Worm (Caenorhabditis elegans) whole organism, L1 larva: Measurements from ENCODE around the gene F40G9.12.
A peak's percentile ranks its signal among the peaks of the same experiment; 100 is the strongest.

ENCODE experiments used
- C16A3.4 ChIP-seq: fragments of 150-350 bp; optimal IDR thresholded peaks from 2 replicates; lab custom pipeline; 2014; ENCODE audit warnings: missing biosample characterization, missing genetic modification characterization
- C34B4.2 ChIP-seq: sonication (generic microtip); optimal IDR thresholded peaks from 2 replicates; lab custom pipeline; 2017; ENCODE audit warnings: mild to moderate bottlenecking, missing genetic modification characterization, missing compliant biosample characterization
- F16B12.6 ChIP-seq: fragments of 150-350 bp; optimal IDR thresholded peaks from 2 replicates; lab custom pipeline; 2014; ENCODE audit warnings: missing biosample characterization, missing genetic modification characterization
- aha-1 ChIP-seq: fragments of 150-350 bp; optimal IDR thresholded peaks from 2 replicates; lab custom pipeline; 2014; ENCODE audit warnings: missing biosample characterization, missing genetic modification characterization
- ama-1 ChIP-seq: fragments of 150-350 bp; optimal IDR thresholded peaks from 2 replicates; lab custom pipeline; 2014
- blmp-1 ChIP-seq: fragments of 150-350 bp; optimal IDR thresholded peaks from 2 replicates; lab custom pipeline; 2014; ENCODE audit warnings: missing biosample characterization, missing genetic modification characterization
- ceh-8 ChIP-seq: fragments of 200-800 bp; sonication (Bioruptor generic); optimal IDR thresholded peaks from 2 replicates; lab custom pipeline; 2018; ENCODE audit warnings: mild to moderate bottlenecking, missing genetic modification characterization, moderate library complexity, missing compliant biosample characterization
- ceh-90 ChIP-seq: sonication (generic microtip); optimal IDR thresholded peaks from 2 replicates; lab custom pipeline; 2016; ENCODE audit warnings: missing genetic modification characterization, missing compliant biosample characterization
- dpl-1 ChIP-seq, 3 experiments: fragments of 150-350 bp in 2 of 3; sonication (generic microtip) in 1 of 3; optimal IDR thresholded peaks; 2 replicates each; lab custom pipeline; 2014 to 2017; ENCODE audit warnings: missing biosample characterization in 3 of 3, missing genetic modification characterization in 3 of 3, missing genetic modification reagents in 3 of 3
- efl-1 ChIP-seq, 4 experiments: fragments of 150-350 bp; optimal IDR thresholded peaks in 3 of 4; peaks in 1 of 4; 1 replicate in 1 of 4; 2 replicates in 3 of 4; lab custom pipeline; 2014; ENCODE audit warnings: missing biosample characterization in 2 of 4, missing genetic modification characterization in 2 of 4, missing genetic modification reagents in 2 of 4
- egl-27 ChIP-seq, 2 experiments: fragments of 150-350 bp in 1 of 2; sonication (generic microtip); optimal IDR thresholded peaks; 3 replicates each; lab custom pipeline; 2017 to 2018; ENCODE audit warnings: missing biosample characterization in 2 of 2, missing genetic modification characterization in 2 of 2, missing genetic modification reagents in 2 of 2
- elt-2 ChIP-seq: sonication (generic microtip); optimal IDR thresholded peaks from 2 replicates; lab custom pipeline; 2016; ENCODE audit warnings: missing genetic modification characterization, mild to moderate bottlenecking, inconsistent platforms, missing compliant biosample characterization, missing genetic modification reagents
- fos-1 ChIP-seq: fragments of 150-350 bp; optimal IDR thresholded peaks from 2 replicates; lab custom pipeline; 2014; ENCODE audit warnings: missing biosample characterization, missing genetic modification characterization
- hlh-17 ChIP-seq: fragments of 200-800 bp; sonication (Bioruptor generic); optimal IDR thresholded peaks from 2 replicates; lab custom pipeline; 2018; ENCODE audit warnings: missing genetic modification characterization, mild to moderate bottlenecking, missing compliant biosample characterization, moderate library complexity, borderline replicate concordance
- hlh-4 ChIP-seq: sonication (generic microtip); optimal IDR thresholded peaks from 2 replicates; lab custom pipeline; 2016; ENCODE audit warnings: mild to moderate bottlenecking, missing genetic modification characterization, missing compliant biosample characterization
- irx-1 ChIP-seq: sonication (generic microtip); optimal IDR thresholded peaks from 2 replicates; lab custom pipeline; 2016; ENCODE audit warnings: missing genetic modification characterization, missing compliant biosample characterization
- jun-1 ChIP-seq: fragments of 150-350 bp; optimal IDR thresholded peaks from 2 replicates; lab custom pipeline; 2014; ENCODE audit warnings: missing biosample characterization, missing genetic modification reagents, missing genetic modification characterization
- lin-15B ChIP-seq: fragments of 150-350 bp; sonication (generic microtip); optimal IDR thresholded peaks from 3 replicates; lab custom pipeline; 2014; ENCODE audit warnings: missing biosample characterization, missing genetic modification characterization
- lin-39 ChIP-seq: fragments of 150-350 bp; optimal IDR thresholded peaks from 2 replicates; lab custom pipeline; 2014; ENCODE audit warnings: missing biosample characterization, missing genetic modification reagents, missing genetic modification characterization
- nhr-11 ChIP-seq: fragments of 150-350 bp; optimal IDR thresholded peaks from 2 replicates; lab custom pipeline; 2014; ENCODE audit warnings: missing biosample characterization, missing genetic modification characterization
- nhr-12 ChIP-seq: sonication (generic microtip); optimal IDR thresholded peaks from 2 replicates; lab custom pipeline; 2017; ENCODE audit warnings: missing biosample characterization, missing genetic modification characterization
- nhr-237 ChIP-seq: fragments of 150-350 bp; optimal IDR thresholded peaks from 2 replicates; lab custom pipeline; 2014; ENCODE audit warnings: missing biosample characterization, missing genetic modification characterization
- nhr-28 ChIP-seq: fragments of 150-350 bp; optimal IDR thresholded peaks from 2 replicates; lab custom pipeline; 2014; ENCODE audit warnings: missing biosample characterization, missing genetic modification characterization
- nhr-71 ChIP-seq: sonication (generic microtip); optimal IDR thresholded peaks from 2 replicates; lab custom pipeline; 2016; ENCODE audit warnings: mild to moderate bottlenecking, missing genetic modification characterization, moderate library complexity, missing compliant biosample characterization
- nhr-76 ChIP-seq: sonication (generic microtip); optimal IDR thresholded peaks from 2 replicates; lab custom pipeline; 2017; ENCODE audit warnings: missing biosample characterization, missing genetic modification characterization
- nhr-85 ChIP-seq: sonication (generic microtip); peaks from one replicate; lab custom pipeline; 2016; ENCODE audit warnings: missing genetic modification characterization, inconsistent platforms, missing compliant biosample characterization
- pag-3 ChIP-seq: sonication (generic microtip); optimal IDR thresholded peaks from 2 replicates; lab custom pipeline; 2017; ENCODE audit warnings: missing genetic modification characterization, mild to moderate bottlenecking, missing compliant biosample characterization, antibody characterized with exemption, borderline replicate concordance; ENCODE audit not compliant: insufficient read depth
- pqm-1 ChIP-seq: sonication (generic microtip); optimal IDR thresholded peaks from 3 replicates; lab custom pipeline; 2017; ENCODE audit warnings: missing biosample characterization, missing genetic modification characterization
- rnt-1 ChIP-seq: sonication (generic microtip); optimal IDR thresholded peaks from 2 replicates; lab custom pipeline; 2016; ENCODE audit warnings: mild to moderate bottlenecking, missing genetic modification characterization, moderate library complexity, missing compliant biosample characterization
- snu-23 ChIP-seq: sonication (generic microtip); optimal IDR thresholded peaks from 2 replicates; lab custom pipeline; 2016; ENCODE audit warnings: missing genetic modification characterization, missing compliant biosample characterization
- swsn-7 ChIP-seq: sonication (generic microtip); optimal IDR thresholded peaks from 2 replicates; lab custom pipeline; 2016; ENCODE audit warnings: missing genetic modification characterization, missing compliant biosample characterization
- unc-130 ChIP-seq: fragments of 150-350 bp; optimal IDR thresholded peaks from 2 replicates; lab custom pipeline; 2017; ENCODE audit warnings: missing biosample characterization, missing genetic modification characterization, inconsistent platforms
- unc-62 ChIP-seq: fragments of 150-350 bp; optimal IDR thresholded peaks from 2 replicates; lab custom pipeline; 2014; ENCODE audit warnings: missing biosample characterization, missing genetic modification reagents, missing genetic modification characterization
- unc-98 ChIP-seq: fragments of 200-800 bp; sonication (Bioruptor generic); IDR thresholded peaks from 2 replicates; pipeline ENCODE4 v1.3.6; 2022; ENCODE audit warnings: missing genetic modification characterization, missing compliant biosample characterization
- ztf-11 ChIP-seq, 2 experiments: sonication (generic microtip); optimal IDR thresholded peaks; 2 replicates each; lab custom pipeline; 2016 to 2017; ENCODE audit warnings: missing genetic modification characterization in 2 of 2, missing biosample characterization in 1 of 2, missing compliant biosample characterization in 1 of 2

The F40G9.12 gene

ce11 chrIII:177715-178114 lies 6.1 kb downstream of the F40G9.12 start, which contains the start of gene F40G9.14:
F40G9.14 (minus strand) TSS chrIII:177815.
- TF ChIP-seq blmp-1 (tag; lab: Kevin White, UChicago) (no peak), elt-2 (no peak)

- TF ChIP-seq rnt-1 (tag; lab: Kevin White, UChicago) (no peak), ceh-8 (GFP tag; lab: Kevin White, UChicago) (no peak)
These were observed 6.5 kb downstream of the F40G9.12 start for ce11 chrIII:178126-178525.

- no peak for TF ChIP-seq nhr-71
- TF ChIP-seq unc-62, result no peak
- TF ChIP-seq F16B12.6 (tag; lab: Kevin White, UChicago), result no peak
- TF ChIP-seq snu-23 (GFP tag; lab: Kevin White, UChicago), result no peak
- no peak for TF ChIP-seq unc-98 (GFP tag; lab: Robert Waterston, UW)
- no peak for TF ChIP-seq swsn-7
- TF ChIP-seq lin-39 (tag; lab: Kevin White, UChicago), result no peak
These were observed 7.5 kb downstream of the F40G9.12 start, which contains the start of gene F40G9.6 for ce11 chrIII:179123-179592. F40G9.6 (plus strand) TSS chrIII:179542.

ce11 chrIII:180963-181362 lies 9.3 kb downstream of the F40G9.12 start, which contains the start of gene F40G9.5:
F40G9.5 (plus strand) TSS chrIII:181263.
- no peak for TF ChIP-seq hlh-4

ce11 chrIII:182080-182479 lies 10.4 kb downstream of the F40G9.12 start, which contains the start of gene F40G9.15:
F40G9.15 (plus strand) TSS chrIII:182380.
- no peak for TF ChIP-seq nhr-12 (tag; lab: Kevin White, UChicago)
- no peak for TF ChIP-seq ztf-11 (tag; optimal IDR thresholded peaks at IDR 0.05; lab: Kevin White, UChicago)
- TF ChIP-seq irx-1, result no peak
- no peak for TF ChIP-seq hlh-17 (GFP tag; lab: Kevin White, UChicago)
- no peak for TF ChIP-seq nhr-11 (tag; lab: Kevin White, UChicago)
- no peak for TF ChIP-seq dpl-1 (GFP tag; optimal IDR thresholded peaks at IDR 0.05; lab: Kevin White, UChicago)
- no peak for TF ChIP-seq rnt-1 (tag; lab: Kevin White, UChicago)
- TF ChIP-seq ama-1 (lab: Kevin White, UChicago), result no peak
- no peak for TF ChIP-seq F16B12.6 (tag; lab: Kevin White, UChicago)
- TF ChIP-seq hlh-4, result no peak
- TF ChIP-seq fos-1 (tag; lab: Kevin White, UChicago), result no peak
- TF ChIP-seq lin-15B, result no peak
- no peak for TF ChIP-seq nhr-28 (tag; lab: Kevin White, UChicago)
- no peak for TF ChIP-seq aha-1 (tag; lab: Kevin White, UChicago)
- TF ChIP-seq jun-1 (tag; lab: Kevin White, UChicago), result no peak
- TF ChIP-seq ceh-90 (tag; lab: Kevin White, UChicago), result no peak
- no peak for TF ChIP-seq swsn-7
- no peak for TF ChIP-seq nhr-76 (tag; lab: Kevin White, UChicago)
- no peak for TF ChIP-seq snu-23 (GFP tag; lab: Kevin White, UChicago)
- no peak for TF ChIP-seq nhr-85 (tag; lab: Kevin White, UChicago)

- peak; percentile 39 for TF ChIP-seq elt-2
- no peak for TF ChIP-seq unc-130
These were observed 11.4 kb downstream of the F40G9.12 start for ce11 chrIII:183072-183471.

ce11 chrIII:184335-184734 lies 12.7 kb downstream of the F40G9.12 start:
- TF ChIP-seq C34B4.2 (no peak), egl-27 (tag; optimal IDR thresholded peaks at IDR 0.05; lab: Kevin White, UChicago) (no peak), unc-62 (no peak), pqm-1 (tag; lab: Kevin White, UChicago) (no peak), hlh-4 (no peak), efl-1 (optimal IDR thresholded peaks at IDR 0.05; lab: Kevin White, UChicago) (no peak), efl-1 (GFP tag; optimal IDR thresholded peaks at IDR 0.05 in 1 of 2; lab: Kevin White, UChicago) (peak in 1 of 2 experiments; percentile 64), C16A3.4 (tag; lab: Kevin White, UChicago) (no peak), pag-3 (tag; lab: Kevin White, UChicago) (no peak), nhr-237 (tag; lab: Kevin White, UChicago) (no peak)
